Fruit fly (Drosophila melanogaster) whole organism, embryonic: Measurements from ENCODE around the gene CG42784.

ENCODE experiments used
- Adf1 ChIP-seq: fragments of 200-800 bp; sonication (Bioruptor generic); IDR thresholded peaks from 2 replicates; pipeline ENCODE4 v1.3.6; 2022; ENCODE audit warnings: missing biosample characterization, missing genetic modification characterization
- Atf6 ChIP-seq: fragments of 200-800 bp; sonication (Bioruptor generic); IDR thresholded peaks from 2 replicates; pipeline ENCODE4 v1.3.6; 2022; ENCODE audit warnings: missing biosample characterization, missing genetic modification characterization
- CG10147 ChIP-seq: fragments of 200-800 bp; sonication (Bioruptor generic); optimal IDR thresholded peaks from 2 replicates; lab custom pipeline; 2019; ENCODE audit warnings: missing biosample characterization, mild to moderate bottlenecking, missing genetic modification characterization, moderate library complexity
- CG10321 ChIP-seq: fragments of 200-800 bp; sonication (Bioruptor generic); IDR thresholded peaks from 2 replicates; pipeline ENCODE4 v1.3.6; 2022; ENCODE audit warnings: missing biosample characterization, missing genetic modification characterization
- CG10462 ChIP-seq: fragments of 200-800 bp; sonication (Bioruptor generic); optimal IDR thresholded peaks from 2 replicates; lab custom pipeline; 2016; ENCODE audit warnings: missing biosample characterization, missing genetic modification characterization
- CG11504 ChIP-seq: fragments of 200-800 bp; sonication (Bioruptor generic); optimal IDR thresholded peaks from 3 replicates; lab custom pipeline; 2019; ENCODE audit warnings: missing biosample characterization, mild to moderate bottlenecking, missing genetic modification characterization, moderate library complexity
- CG11560 ChIP-seq: fragments of 200-800 bp; sonication (Bioruptor generic); IDR thresholded peaks from 3 replicates; pipeline ENCODE4 v1.3.6; 2022; ENCODE audit warnings: missing biosample characterization, missing genetic modification characterization
- CG1233 ChIP-seq: fragments of 200-800 bp; sonication (Bioruptor generic); optimal IDR thresholded peaks from 4 replicates; lab custom pipeline; 2018; ENCODE audit warnings: missing biosample characterization, mild to moderate bottlenecking, missing genetic modification characterization
- CG15073 ChIP-seq: fragments of 200-800 bp; sonication (Bioruptor generic); optimal IDR thresholded peaks from 2 replicates; lab custom pipeline; 2016; ENCODE audit warnings: missing biosample characterization, missing genetic modification characterization
- CG15269 ChIP-seq: fragments of 200-800 bp; sonication (Bioruptor generic); optimal IDR thresholded peaks from 2 replicates; lab custom pipeline; 2018; ENCODE audit warnings: missing biosample characterization, mild to moderate bottlenecking, missing genetic modification characterization, moderate library complexity
- CG15514 ChIP-seq: fragments of 200-800 bp; sonication (Bioruptor generic); optimal IDR thresholded peaks from 3 replicates; lab custom pipeline; 2017; ENCODE audit warnings: missing biosample characterization, missing genetic modification characterization, mild to moderate bottlenecking, moderate library complexity, missing genetic modification reagents
- CG17612 ChIP-seq: fragments of 200-800 bp; sonication (Bioruptor generic); IDR thresholded peaks from 2 replicates; pipeline ENCODE4 v1.3.6; 2022; ENCODE audit warnings: missing biosample characterization, missing genetic modification characterization
- CG1792 ChIP-seq: fragments of 200-800 bp; sonication (Bioruptor generic); optimal IDR thresholded peaks from 2 replicates; lab custom pipeline; 2016; ENCODE audit warnings: missing biosample characterization, missing genetic modification characterization
- CG18764 ChIP-seq: fragments of 200-800 bp; sonication (Bioruptor generic); optimal IDR thresholded peaks from 3 replicates; lab custom pipeline; 2016; ENCODE audit warnings: missing biosample characterization, missing genetic modification characterization
- CG2678 ChIP-seq: fragments of 200-800 bp; sonication (Bioruptor generic); optimal IDR thresholded peaks from 3 replicates; lab custom pipeline; 2019; ENCODE audit warnings: missing biosample characterization, mild to moderate bottlenecking, missing genetic modification characterization, moderate library complexity
- CG3407 ChIP-seq: fragments of 200-800 bp; sonication (Bioruptor generic); optimal IDR thresholded peaks from 2 replicates; lab custom pipeline; 2018; ENCODE audit warnings: missing biosample characterization, mild to moderate bottlenecking, missing genetic modification characterization
- CG34376 ChIP-seq: fragments of 200-800 bp; sonication (Bioruptor generic); optimal IDR thresholded peaks from 2 replicates; lab custom pipeline; 2018; ENCODE audit warnings: missing biosample characterization, mild to moderate bottlenecking, missing genetic modification characterization
- CG3838 ChIP-seq: fragments of 200-800 bp; sonication (Bioruptor generic); optimal IDR thresholded peaks from 3 replicates; lab custom pipeline; 2016; ENCODE audit warnings: missing biosample characterization, missing genetic modification characterization
- CG3995 ChIP-seq: fragments of 200-800 bp; sonication (Bioruptor generic); optimal IDR thresholded peaks from 3 replicates; lab custom pipeline; 2016; ENCODE audit warnings: missing biosample characterization, missing genetic modification characterization
- CG7839 ChIP-seq: fragments of 200-800 bp; sonication (Bioruptor generic); optimal IDR thresholded peaks from 3 replicates; lab custom pipeline; 2018; ENCODE audit warnings: missing biosample characterization, mild to moderate bottlenecking, missing genetic modification characterization, moderate library complexity
- CG8290 ChIP-seq, 3 experiments: fragments of 200-800 bp; sonication (Bioruptor generic); optimal IDR thresholded peaks; 2 replicates each; lab custom pipeline; 2016 to 2019; ENCODE audit warnings: missing biosample characterization in 3 of 3, missing genetic modification characterization in 3 of 3, mild to moderate bottlenecking in 2 of 3, moderate library complexity in 1 of 3
- CHES-1-like ChIP-seq: fragments of 200-800 bp; sonication (Bioruptor generic); optimal IDR thresholded peaks from 2 replicates; lab custom pipeline; 2016; ENCODE audit warnings: missing biosample characterization, missing genetic modification characterization
- CTCF ChIP-seq: fragments of 200-800 bp; sonication (Bioruptor generic); optimal IDR thresholded peaks from 2 replicates; lab custom pipeline; 2017; ENCODE audit warnings: missing biosample characterization, mild to moderate bottlenecking, missing genetic modification characterization, moderate library complexity
- Fer1 ChIP-seq: fragments of 200-800 bp; sonication (Bioruptor generic); optimal IDR thresholded peaks from 2 replicates; lab custom pipeline; 2017; ENCODE audit warnings: missing biosample characterization, mild to moderate bottlenecking, missing genetic modification characterization
- Gug ChIP-seq: fragments of 200-800 bp; sonication (Bioruptor generic); IDR thresholded peaks from 4 replicates; pipeline ENCODE4 v1.3.6; 2022; ENCODE audit warnings: missing biosample characterization, missing genetic modification characterization
- H2.0 ChIP-seq: fragments of 200-800 bp; sonication (Bioruptor generic); IDR thresholded peaks from 2 replicates; pipeline ENCODE4 v1.3.6; 2022; ENCODE audit warnings: missing biosample characterization, missing genetic modification characterization
- Hr51 ChIP-seq, 2 experiments: fragments of 200-800 bp; sonication (Bioruptor generic); optimal IDR thresholded peaks; 2 replicates in 1 of 2; 3 replicates in 1 of 2; lab custom pipeline; 2016 to 2018; ENCODE audit warnings: missing biosample characterization in 2 of 2, missing genetic modification characterization in 2 of 2, mild to moderate bottlenecking in 1 of 2, moderate library complexity in 1 of 2
- Mes4 ChIP-seq: fragments of 200-800 bp; sonication (Bioruptor generic); optimal IDR thresholded peaks from 2 replicates; lab custom pipeline; 2016; ENCODE audit warnings: missing biosample characterization, missing genetic modification characterization
- Nf-YB ChIP-seq: fragments of 200-800 bp; sonication (Bioruptor generic); optimal IDR thresholded peaks from 3 replicates; lab custom pipeline; 2019; ENCODE audit warnings: missing biosample characterization, mild to moderate bottlenecking, missing genetic modification characterization, moderate library complexity
- Ravus ChIP-seq: fragments of 200-800 bp; sonication (Bioruptor generic); IDR thresholded peaks from 2 replicates; pipeline ENCODE4 v1.3.6; 2022; ENCODE audit warnings: missing biosample characterization, missing genetic modification characterization
- Tbp ChIP-seq: fragments of >200 bp; optimal IDR thresholded peaks from 2 replicates; lab custom pipeline; 2018; ENCODE audit warnings: missing biosample characterization, missing genetic modification characterization
- abd-A ChIP-seq: fragments of 200-800 bp; sonication (Bioruptor generic); optimal IDR thresholded peaks from 3 replicates; lab custom pipeline; 2019; ENCODE audit warnings: missing biosample characterization, mild to moderate bottlenecking, missing genetic modification characterization, moderate library complexity
- ac ChIP-seq: fragments of 200-800 bp; sonication (Bioruptor generic); optimal IDR thresholded peaks from 3 replicates; lab custom pipeline; 2017; ENCODE audit warnings: missing biosample characterization, mild to moderate bottlenecking, missing genetic modification characterization
- croc ChIP-seq: fragments of 200-800 bp; sonication (Bioruptor generic); conservative IDR thresholded peaks from 3 replicates; pipeline ENCODE4 v1.3.6; 2022; ENCODE audit warnings: missing biosample characterization, missing genetic modification characterization
- dmrt99B ChIP-seq: fragments of 200-800 bp; sonication (Bioruptor generic); optimal IDR thresholded peaks from 2 replicates; lab custom pipeline; 2018; ENCODE audit warnings: missing biosample characterization, mild to moderate bottlenecking, missing genetic modification characterization, moderate library complexity
- dpn ChIP-seq, 2 experiments: fragments of 200-800 bp; sonication (Bioruptor generic); optimal IDR thresholded peaks; 3 replicates each; lab custom pipeline; 2016; ENCODE audit warnings: missing biosample characterization in 2 of 2, missing genetic modification characterization in 2 of 2
- ind ChIP-seq: fragments of 200-800 bp; sonication (Bioruptor generic); optimal IDR thresholded peaks from 3 replicates; lab custom pipeline; 2016; ENCODE audit warnings: missing biosample characterization, missing genetic modification characterization
- inv ChIP-seq: fragments of 200-800 bp; sonication (Bioruptor generic); IDR thresholded peaks from 2 replicates; pipeline ENCODE4 v1.3.6; 2022; ENCODE audit warnings: missing biosample characterization, missing genetic modification characterization; ENCODE audit not compliant: partially characterized antibody
- jumu ChIP-seq: fragments of 200-800 bp; sonication (Bioruptor generic); optimal IDR thresholded peaks from 3 replicates; lab custom pipeline; 2016; ENCODE audit warnings: missing biosample characterization, missing genetic modification characterization
- ken ChIP-seq: fragments of 200-800 bp; sonication (Bioruptor generic); IDR thresholded peaks from 3 replicates; pipeline ENCODE4 v1.3.6; 2022; ENCODE audit warnings: missing biosample characterization, missing genetic modification characterization
- mirr ChIP-seq: fragments of 200-800 bp; sonication (Bioruptor generic); optimal IDR thresholded peaks from 3 replicates; lab custom pipeline; 2018; ENCODE audit warnings: missing biosample characterization, mild to moderate bottlenecking, missing genetic modification characterization
- oc ChIP-seq: fragments of 200-800 bp; sonication (Bioruptor generic); optimal IDR thresholded peaks from 2 replicates; lab custom pipeline; 2018; ENCODE audit warnings: missing biosample characterization, mild to moderate bottlenecking, missing genetic modification characterization, moderate library complexity
- p53 ChIP-seq: fragments of 200-800 bp; sonication (Bioruptor generic); optimal IDR thresholded peaks from 2 replicates; lab custom pipeline; 2016; ENCODE audit warnings: missing biosample characterization, missing genetic modification characterization
- phol ChIP-seq: fragments of 200-800 bp; sonication (Bioruptor generic); optimal IDR thresholded peaks from 3 replicates; lab custom pipeline; 2018; ENCODE audit warnings: missing biosample characterization, mild to moderate bottlenecking, missing genetic modification characterization, moderate library complexity
- ro ChIP-seq: fragments of 200-800 bp; sonication (Bioruptor generic); IDR thresholded peaks from 2 replicates; pipeline ENCODE4 v1.3.6; 2022; ENCODE audit warnings: missing biosample characterization, missing genetic modification characterization
- scrt ChIP-seq: fragments of 200-800 bp; sonication (Bioruptor generic); optimal IDR thresholded peaks from 2 replicates; lab custom pipeline; 2018; ENCODE audit warnings: missing biosample characterization, mild to moderate bottlenecking, missing genetic modification characterization, moderate library complexity
- sna ChIP-seq: fragments of 200-800 bp; sonication (Bioruptor generic); IDR thresholded peaks from 2 replicates; pipeline ENCODE4 v1.3.6; 2022; ENCODE audit warnings: missing biosample characterization, missing genetic modification characterization; ENCODE audit not compliant: partially characterized antibody
- vfl ChIP-seq: fragments of 200-800 bp; sonication (Bioruptor generic); optimal IDR thresholded peaks from 2 replicates; lab custom pipeline; 2016; ENCODE audit warnings: missing biosample characterization, missing genetic modification characterization

CG42784 gene

dm6 chr2L:13458991-13459731 is 43.9 kb downstream of the CG42784 start, which contains the start of gene CG42810 (continued):
- no peak for TF ChIP-seq Ravus (GFP tag; lab: Robert Waterston, UW)
- no peak for TF ChIP-seq ac (GFP tag; lab: Kevin White, UChicago)
- TF ChIP-seq CG11560 = no peak
- TF ChIP-seq CG1792 (GFP tag; lab: Kevin White, UChicago) = no peak
- TF ChIP-seq ken (GFP tag; lab: Robert Waterston, UW) = no peak
- TF ChIP-seq CG3995 = no peak
- no peak for TF ChIP-seq p53
- no peak for TF ChIP-seq CG8290 (GFP tag; optimal IDR thresholded peaks at IDR 0.05; lab: Kevin White, UChicago)
- TF ChIP-seq CG8290 (tag; optimal IDR thresholded peaks at IDR 0.05; lab: Kevin White, UChicago) = no peak
- TF ChIP-seq Nf-YB = no peak
- no peak for TF ChIP-seq CG3407 (GFP tag; lab: Kevin White, UChicago)
- no peak for TF ChIP-seq sna (GFP tag; lab: Robert Waterston, UW)
- TF ChIP-seq CG17612 (GFP tag; lab: Robert Waterston, UW) = no peak
- TF ChIP-seq inv (GFP tag; lab: Robert Waterston, UW) = no peak
- peak; percentile 2 for TF ChIP-seq CG11504 (tag; lab: Kevin White, UChicago)
- TF ChIP-seq CG3838 = no peak
- TF ChIP-seq oc (tag; lab: Kevin White, UChicago) = no peak
- no peak for TF ChIP-seq ro (GFP tag; lab: Robert Waterston, UW)
- TF ChIP-seq scrt = peak; percentile 85
- no peak for TF ChIP-seq dmrt99B (tag; lab: Kevin White, UChicago)
- TF ChIP-seq CG10462 (GFP tag; lab: Kevin White, UChicago) = no peak
- no peak for TF ChIP-seq CG18764 (GFP tag; lab: Kevin White, UChicago)
- TF ChIP-seq vfl (GFP tag; lab: Kevin White, UChicago) = no peak
- no peak for TF ChIP-seq CG15269 (tag; lab: Kevin White, UChicago)
- no peak for TF ChIP-seq mirr (GFP tag; lab: Kevin White, UChicago)
- no peak for TF ChIP-seq CG1233 (GFP tag; lab: Kevin White, UChicago)
- no peak for TF ChIP-seq CHES-1-like
- TF ChIP-seq, all 482 proteins: peak for 6

- TF ChIP-seq CG7839 (tag; lab: Kevin White, UChicago) (peak; percentile 57), scrt (peak; percentile 24), CG2678 (tag; lab: Kevin White, UChicago) (peak; percentile 71), Atf6 (GFP tag; lab: Robert Waterston, UW) (no peak), Fer1 (GFP tag; lab: Kevin White, UChicago) (peak; percentile 62), dpn (GFP tag; optimal IDR thresholded peaks at IDR 0.05; lab: Kevin White, UChicago) (peak; percentile 14 to 28), CG15073 (GFP tag; lab: Kevin White, UChicago) (no peak), ind (GFP tag; lab: Kevin White, UChicago) (peak; percentile 20), Hr51 (GFP tag; optimal IDR thresholded peaks at IDR 0.05; lab: Kevin White, UChicago) (peak in 1 of 2 experiments; percentile 58), CTCF (no peak), H2.0 (GFP tag; lab: Robert Waterston, UW) (no peak), Gug (no peak), CG10321 (GFP tag; lab: Robert Waterston, UW) (no peak), jumu (GFP tag; lab: Kevin White, UChicago) (peak; percentile 4), CG15514 (GFP tag; lab: Kevin White, UChicago) (peak; percentile 11), phol (tag; lab: Kevin White, UChicago) (no peak), croc (GFP tag; lab: Robert Waterston, UW) (no peak), Adf1 (no peak), abd-A (no peak), CG34376 (GFP tag; lab: Kevin White, UChicago) (peak; percentile 0), CG10147 (GFP tag; lab: Kevin White, UChicago) (peak; percentile 59), Tbp (no peak), Mes4 (GFP tag; lab: Kevin White, UChicago) (no peak)
These were observed 46.0 kb downstream of the CG42784 start, which contains the start of gene CG46308 for dm6 chr2L:13460911-13461866. Gene CG46308, plus strand, starts transcription at chr2L:13461774.
